Worm (Caenorhabditis elegans) whole organism, L3 larva: Measurements from ENCODE around the gene C15H9.11.

Experiments
- egl-27 ChIP-seq: sonication (generic microtip); optimal IDR thresholded peaks from 4 replicates; lab custom pipeline; 2017; ENCODE audit warnings: missing biosample characterization, missing genetic modification reagents, missing genetic modification characterization
- nhr-28 ChIP-seq: fragments of 150-350 bp; optimal IDR thresholded peaks from 2 replicates; lab custom pipeline; 2014; ENCODE audit warnings: missing biosample characterization, missing genetic modification characterization
- nhr-76 ChIP-seq: fragments of 150-350 bp; sonication (generic microtip); optimal IDR thresholded peaks from 5 replicates; lab custom pipeline; 2014; ENCODE audit warnings: missing biosample characterization, missing genetic modification characterization
- pqm-1 ChIP-seq: fragments of 150-350 bp; optimal IDR thresholded peaks from 2 replicates; lab custom pipeline; 2017; ENCODE audit warnings: missing biosample characterization, missing genetic modification characterization, inconsistent platforms
- snpc-4 ChIP-seq: fragments of 150-350 bp; optimal IDR thresholded peaks from 2 replicates; lab custom pipeline; 2014; ENCODE audit warnings: missing biosample characterization, missing genetic modification characterization

DNA sequence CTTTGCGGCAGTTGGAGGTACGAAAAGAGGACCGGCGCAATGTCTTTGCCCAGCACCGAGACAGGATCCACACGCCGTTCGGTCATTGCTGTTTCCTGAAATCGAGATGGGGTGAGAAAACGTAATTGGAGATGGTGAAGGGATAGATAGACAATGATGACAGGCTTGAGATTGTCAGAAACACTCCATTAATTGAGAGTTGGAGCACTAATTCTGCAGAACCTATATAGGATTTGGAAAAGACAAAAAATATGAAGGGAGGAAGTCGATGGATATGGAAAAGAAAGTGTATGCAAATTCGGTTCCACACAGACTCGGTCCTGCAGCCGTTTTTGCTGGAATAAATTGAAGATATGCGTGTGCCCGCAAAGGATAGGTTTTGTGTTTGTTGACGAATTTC, 35.0 kb upstream of the C15H9.11 start, which contains the start of gene Y72A10A.1:
- no peak for TF ChIP-seq snpc-4
- TF ChIP-seq nhr-28 (tag; lab: Kevin White, UChicago) = no peak
- TF ChIP-seq egl-27 (tag; lab: Kevin White, UChicago) = no peak
- no peak for TF ChIP-seq pqm-1
- no peak for TF ChIP-seq nhr-76
